Fruit fly (Drosophila melanogaster) whole organism, embryonic: ENCODE results near the gene superdeath.

Experiments used
- Asciz ChIP-seq: fragments of 200-800 bp; sonication (Bioruptor generic); optimal IDR thresholded peaks from 2 replicates; lab custom pipeline; 2017; ENCODE audit warnings: missing biosample characterization, mild to moderate bottlenecking, missing genetic modification characterization, missing genetic modification reagents
- CG11093 ChIP-seq: fragments of 200-800 bp; sonication (Bioruptor generic); IDR thresholded peaks from 3 replicates; pipeline ENCODE4 v1.3.6; 2022; ENCODE audit warnings: missing biosample characterization, missing genetic modification characterization
- CG12071 ChIP-seq: fragments of 200-800 bp; sonication (Bioruptor generic); optimal IDR thresholded peaks from 3 replicates; lab custom pipeline; 2018; ENCODE audit warnings: missing biosample characterization, mild to moderate bottlenecking, missing genetic modification characterization
- CG12155 ChIP-seq: fragments of 200-800 bp; sonication (Bioruptor generic); optimal IDR thresholded peaks from 3 replicates; lab custom pipeline; 2016; ENCODE audit warnings: missing biosample characterization, missing genetic modification characterization
- CG12391 ChIP-seq: fragments of 200-800 bp; sonication (Bioruptor generic); optimal IDR thresholded peaks from 3 replicates; lab custom pipeline; 2018; ENCODE audit warnings: missing biosample characterization, mild to moderate bottlenecking, missing genetic modification characterization, moderate library complexity
- CG13894 ChIP-seq: fragments of 200-800 bp; sonication (Bioruptor generic); optimal IDR thresholded peaks from 3 replicates; lab custom pipeline; 2018; ENCODE audit warnings: missing biosample characterization, mild to moderate bottlenecking, missing genetic modification characterization, moderate library complexity
- CG15011 ChIP-seq: fragments of 200-800 bp; sonication (Bioruptor generic); optimal IDR thresholded peaks from 3 replicates; lab custom pipeline; 2018; ENCODE audit warnings: missing biosample characterization, mild to moderate bottlenecking, missing genetic modification characterization
- CG15073 ChIP-seq: fragments of 200-800 bp; sonication (Bioruptor generic); optimal IDR thresholded peaks from 2 replicates; lab custom pipeline; 2016; ENCODE audit warnings: missing biosample characterization, missing genetic modification characterization
- CG15479 ChIP-seq: fragments of 200-800 bp; sonication (Bioruptor generic); optimal IDR thresholded peaks from 3 replicates; lab custom pipeline; 2019; ENCODE audit warnings: missing biosample characterization, mild to moderate bottlenecking, missing genetic modification characterization, moderate library complexity
- CG15514 ChIP-seq: fragments of 200-800 bp; sonication (Bioruptor generic); optimal IDR thresholded peaks from 3 replicates; lab custom pipeline; 2017; ENCODE audit warnings: missing biosample characterization, missing genetic modification characterization, mild to moderate bottlenecking, moderate library complexity, missing genetic modification reagents
- CG1602 ChIP-seq: fragments of 200-800 bp; sonication (Bioruptor generic); optimal IDR thresholded peaks from 3 replicates; lab custom pipeline; 2016; ENCODE audit warnings: missing biosample characterization, missing genetic modification characterization
- CG18476 ChIP-seq: fragments of 200-800 bp; sonication (Bioruptor generic); optimal IDR thresholded peaks from 2 replicates; lab custom pipeline; 2016; ENCODE audit warnings: missing biosample characterization, mild to moderate bottlenecking, missing genetic modification characterization
- CG2116 ChIP-seq: fragments of 200-800 bp; sonication (Bioruptor generic); optimal IDR thresholded peaks from 3 replicates; lab custom pipeline; 2018; ENCODE audit warnings: missing biosample characterization, mild to moderate bottlenecking, missing genetic modification characterization
- CG30020 ChIP-seq: fragments of 200-800 bp; optimal IDR thresholded peaks from 2 replicates; lab custom pipeline; 2019; ENCODE audit warnings: missing biosample characterization, mild to moderate bottlenecking, missing genetic modification characterization, moderate library complexity
- CG31365 ChIP-seq: fragments of 200-800 bp; sonication (Bioruptor generic); optimal IDR thresholded peaks from 2 replicates; lab custom pipeline; 2018; ENCODE audit warnings: missing biosample characterization, mild to moderate bottlenecking, missing genetic modification characterization
- CG32532 ChIP-seq: fragments of 200-800 bp; sonication (Bioruptor generic); IDR thresholded peaks from 2 replicates; pipeline ENCODE4 v1.3.6; 2022; ENCODE audit warnings: missing biosample characterization, missing genetic modification characterization
- CG32767 ChIP-seq: fragments of 200-800 bp; sonication (Bioruptor generic); IDR thresholded peaks from 2 replicates; pipeline ENCODE4 v1.3.6; 2022; ENCODE audit warnings: missing biosample characterization, missing genetic modification characterization
- CG42726 ChIP-seq: fragments of 200-800 bp; sonication (Bioruptor generic); IDR thresholded peaks from 2 replicates; pipeline ENCODE4 v1.3.6; 2022; ENCODE audit warnings: missing biosample characterization, missing genetic modification characterization; ENCODE audit not compliant: partially characterized antibody
- CG6813 ChIP-seq: fragments of 200-800 bp; sonication (Bioruptor generic); optimal IDR thresholded peaks from 2 replicates; lab custom pipeline; 2017; ENCODE audit warnings: missing biosample characterization, missing genetic modification characterization, mild to moderate bottlenecking, moderate library complexity, missing genetic modification reagents
- CG8290 ChIP-seq, 3 experiments: fragments of 200-800 bp; sonication (Bioruptor generic); optimal IDR thresholded peaks; 2 replicates each; lab custom pipeline; 2016 to 2019; ENCODE audit warnings: missing biosample characterization in 3 of 3, missing genetic modification characterization in 3 of 3, mild to moderate bottlenecking in 2 of 3, moderate library complexity in 1 of 3
- CG8478 ChIP-seq: fragments of >200 bp; optimal IDR thresholded peaks from 2 replicates; lab custom pipeline; 2018
- CG9876 ChIP-seq: fragments of 200-800 bp; sonication (Bioruptor generic); optimal IDR thresholded peaks from 2 replicates; lab custom pipeline; 2016; ENCODE audit warnings: missing biosample characterization, missing genetic modification characterization
- CG9932 ChIP-seq: fragments of 200-800 bp; sonication (Bioruptor generic); IDR thresholded peaks from 2 replicates; pipeline ENCODE4 v1.3.6; 2022; ENCODE audit warnings: missing biosample characterization, missing genetic modification characterization
- Camta ChIP-seq: fragments of 200-800 bp; sonication (Bioruptor generic); optimal IDR thresholded peaks from 2 replicates; lab custom pipeline; 2016; ENCODE audit warnings: missing biosample characterization, missing genetic modification characterization
- E2f2 ChIP-seq: fragments of 200-800 bp; sonication (Bioruptor generic); IDR thresholded peaks from 2 replicates; pipeline ENCODE4 v1.3.6; 2022; ENCODE audit warnings: missing biosample characterization, missing genetic modification characterization
- Hr51 ChIP-seq, 2 experiments: fragments of 200-800 bp; sonication (Bioruptor generic); optimal IDR thresholded peaks; 2 replicates in 1 of 2; 3 replicates in 1 of 2; lab custom pipeline; 2016 to 2018; ENCODE audit warnings: missing biosample characterization in 2 of 2, missing genetic modification characterization in 2 of 2, mild to moderate bottlenecking in 1 of 2, moderate library complexity in 1 of 2
- Nf-YC ChIP-seq: fragments of 200-800 bp; optimal IDR thresholded peaks from 3 replicates; lab custom pipeline; 2019; ENCODE audit warnings: missing biosample characterization, mild to moderate bottlenecking, missing genetic modification characterization, moderate library complexity
- TFAM ChIP-seq: fragments of 200-800 bp; sonication (Bioruptor generic); optimal IDR thresholded peaks from 2 replicates; lab custom pipeline; 2017; ENCODE audit warnings: missing biosample characterization, missing genetic modification characterization, inconsistent platforms
- al ChIP-seq: fragments of 200-800 bp; sonication (Bioruptor generic); IDR thresholded peaks from 2 replicates; pipeline ENCODE4 v1.3.6; 2022; ENCODE audit warnings: missing biosample characterization, missing genetic modification characterization
- caup ChIP-seq: fragments of 200-800 bp; sonication (Bioruptor generic); optimal IDR thresholded peaks from 3 replicates; lab custom pipeline; 2017; ENCODE audit warnings: missing biosample characterization, mild to moderate bottlenecking, missing genetic modification characterization, moderate library complexity; ENCODE audit not compliant: severe bottlenecking
- croc ChIP-seq: fragments of 200-800 bp; sonication (Bioruptor generic); conservative IDR thresholded peaks from 3 replicates; pipeline ENCODE4 v1.3.6; 2022; ENCODE audit warnings: missing biosample characterization, missing genetic modification characterization
- ewg ChIP-seq: fragments of 200-800 bp; sonication (Bioruptor generic); optimal IDR thresholded peaks from 3 replicates; lab custom pipeline; 2017; ENCODE audit warnings: mild to moderate bottlenecking, missing biosample characterization, missing genetic modification reagents, missing genetic modification characterization
- exex ChIP-seq: fragments of 200-800 bp; sonication (Bioruptor generic); optimal IDR thresholded peaks from 4 replicates; lab custom pipeline; 2018; ENCODE audit warnings: missing biosample characterization, mild to moderate bottlenecking, missing genetic modification characterization, moderate library complexity
- gsb ChIP-seq: fragments of 200-800 bp; sonication (Bioruptor generic); IDR thresholded peaks from 2 replicates; pipeline ENCODE4 v1.3.6; 2022; ENCODE audit warnings: missing biosample characterization, missing genetic modification characterization
- hbn ChIP-seq: fragments of 200-800 bp; sonication (Bioruptor generic); IDR thresholded peaks from 2 replicates; pipeline ENCODE4 v1.3.6; 2022; ENCODE audit warnings: missing biosample characterization, missing genetic modification characterization; ENCODE audit not compliant: partially characterized antibody
- jing ChIP-seq: fragments of 200-800 bp; sonication (Bioruptor generic); optimal IDR thresholded peaks from 2 replicates; lab custom pipeline; 2018; ENCODE audit warnings: missing biosample characterization, mild to moderate bottlenecking, missing genetic modification characterization
- knrl ChIP-seq: fragments of 200-800 bp; sonication (Bioruptor generic); IDR thresholded peaks from 3 replicates; pipeline ENCODE4 v1.3.6; 2022; ENCODE audit warnings: missing biosample characterization, missing genetic modification characterization; ENCODE audit not compliant: partially characterized antibody
- nom ChIP-seq: fragments of 200-800 bp; sonication (Bioruptor generic); optimal IDR thresholded peaks from 2 replicates; lab custom pipeline; 2017; ENCODE audit warnings: missing biosample characterization, missing genetic modification characterization, mild to moderate bottlenecking, moderate library complexity, missing genetic modification reagents
- pan ChIP-seq, 4 experiments: fragments of >200 bp in 3 of 4; fragments of 200-800 bp in 1 of 4; sonication (Bioruptor generic) in 1 of 4; optimal IDR thresholded peaks in 3 of 4; IDR thresholded peaks in 1 of 4; 2 replicates each; pipeline versions ENCODE4 v1.3.6 to Lab custom; 2017 to 2022; ENCODE audit warnings: missing biosample characterization in 2 of 4, missing genetic modification characterization in 2 of 4, mixed read lengths in 1 of 4
- prd ChIP-seq, 3 experiments: fragments of >200 bp in 2 of 3; fragments of 200-800 bp in 1 of 3; sonication (Bioruptor generic) in 1 of 3; optimal IDR thresholded peaks in 2 of 3; IDR thresholded peaks in 1 of 3; 2 replicates in 2 of 3; 3 replicates in 1 of 3; pipeline versions ENCODE4 v1.3.6 to Lab custom; 2017 to 2022; ENCODE audit warnings: missing biosample characterization in 1 of 3, missing genetic modification characterization in 1 of 3
- sima ChIP-seq: fragments of 200-800 bp; sonication (Bioruptor generic); optimal IDR thresholded peaks from 2 replicates; lab custom pipeline; 2016; ENCODE audit warnings: missing biosample characterization, missing genetic modification characterization
- sna ChIP-seq: fragments of 200-800 bp; sonication (Bioruptor generic); IDR thresholded peaks from 2 replicates; pipeline ENCODE4 v1.3.6; 2022; ENCODE audit warnings: missing biosample characterization, missing genetic modification characterization; ENCODE audit not compliant: partially characterized antibody
- tna ChIP-seq: fragments of 200-800 bp; sonication (Bioruptor generic); IDR thresholded peaks from 2 replicates; pipeline ENCODE4 v1.3.6; 2022; ENCODE audit warnings: missing biosample characterization, missing genetic modification characterization; ENCODE audit not compliant: partially characterized antibody
- trem ChIP-seq: fragments of 200-800 bp; optimal IDR thresholded peaks from 3 replicates; lab custom pipeline; 2019; ENCODE audit warnings: missing biosample characterization, mild to moderate bottlenecking, missing genetic modification characterization, moderate library complexity
- tup ChIP-seq: fragments of 200-800 bp; sonication (Bioruptor generic); optimal IDR thresholded peaks from 2 replicates; lab custom pipeline; 2016; ENCODE audit warnings: missing biosample characterization, mild to moderate bottlenecking, missing genetic modification characterization, moderate library complexity
- wor ChIP-seq: fragments of 200-800 bp; sonication (Bioruptor generic); IDR thresholded peaks from 2 replicates; pipeline ENCODE4 v1.3.6; 2022; ENCODE audit warnings: missing biosample characterization, missing genetic modification characterization
- zfh1 ChIP-seq: fragments of 200-800 bp; sonication (Bioruptor generic); IDR thresholded peaks from 3 replicates; pipeline ENCODE4 v1.3.6; 2022; ENCODE audit warnings: missing biosample characterization, missing genetic modification characterization

superdeath gene

DNA sequence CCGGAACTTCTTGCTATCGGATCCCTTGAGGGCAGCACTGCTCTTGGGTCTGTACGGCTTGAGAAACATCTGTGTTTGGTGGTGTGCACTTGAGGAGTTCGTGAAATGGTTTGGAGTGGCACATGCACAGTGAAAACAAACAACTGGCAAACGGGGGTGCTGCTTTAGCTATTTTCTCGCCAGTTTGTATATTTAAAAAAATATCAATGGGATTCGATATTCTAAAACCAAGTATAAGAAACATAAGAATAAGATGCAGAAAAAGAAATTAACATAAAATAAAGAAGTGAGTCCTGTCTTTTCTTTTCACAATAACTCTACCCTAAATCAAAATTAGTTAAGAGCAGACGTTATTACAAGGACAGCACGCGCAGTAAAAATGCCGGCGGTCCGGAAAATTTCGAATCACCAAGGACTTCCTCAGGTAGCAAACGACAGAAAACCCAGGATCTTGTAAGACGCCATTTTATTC is 13.2 kb downstream of the superdeath start, which contains the start of gene eIF2D (continued):
- TF ChIP-seq CG15479 (GFP tag; lab: Kevin White, UChicago) (peak; percentile 41), Camta (GFP tag; lab: Kevin White, UChicago) (peak; percentile 46), pan (optimal IDR thresholded peaks at IDR 0.05; lab: Kevin White, UChicago) (no peak), pan (GFP tag; optimal IDR thresholded peaks at IDR 0.05 in 1 of 2, IDR thresholded peaks at IDR 0.05 in 1 of 2) (peak in 1 of 2 experiments; percentile 72), sna (GFP tag; lab: Robert Waterston, UW) (no peak; the same call in 1 of the 2 replicates), CG2116 (GFP tag; lab: Kevin White, UChicago) (peak; percentile 40), nom (peak; percentile 20), Nf-YC (tag; lab: Kevin White, UChicago) (peak; percentile 50), zfh1 (GFP tag; lab: Robert Waterston, UW) (peak; percentile 56; the same call in 2 of the 3 replicates), gsb (GFP tag; lab: Robert Waterston, UW) (no peak), jing (GFP tag; lab: Kevin White, UChicago) (no peak), CG8478 (lab: Kevin White, UChicago) (no peak), CG15011 (GFP tag; lab: Kevin White, UChicago) (no peak), E2f2 (GFP tag; lab: Robert Waterston, UW) (peak; percentile 50; the same call in 1 of the 2 replicates), CG18476 (GFP tag; lab: Kevin White, UChicago) (peak; percentile 20), CG1602 (peak; percentile 22), CG31365 (tag; lab: Kevin White, UChicago) (no peak), hbn (GFP tag; lab: Robert Waterston, UW) (no peak), CG15514 (GFP tag; lab: Kevin White, UChicago) (peak; percentile 77), CG13894 (tag; lab: Kevin White, UChicago) (peak; percentile 26), tna (GFP tag; lab: Robert Waterston, UW) (no peak), caup (peak; percentile 68), CG8290 (GFP tag; optimal IDR thresholded peaks at IDR 0.05; lab: Kevin White, UChicago) (no peak), CG8290 (tag; optimal IDR thresholded peaks at IDR 0.05; lab: Kevin White, UChicago) (no peak), CG6813 (peak; percentile 59), wor (peak; percentile 19; the same call in 1 of the 2 replicates), sima (GFP tag; lab: Kevin White, UChicago) (no peak), trem (peak; percentile 50), CG42726 (GFP tag; lab: Robert Waterston, UW) (no peak), CG30020 (tag; lab: Kevin White, UChicago) (peak; percentile 20), tup (GFP tag; lab: Kevin White, UChicago) (no peak), CG15073 (GFP tag; lab: Kevin White, UChicago) (no peak), Hr51 (GFP tag; optimal IDR thresholded peaks at IDR 0.05; lab: Kevin White, UChicago) (peak in 1 of 2 experiments; percentile 67), knrl (GFP tag; lab: Robert Waterston, UW) (no peak), CG32532 (GFP tag; lab: Robert Waterston, UW) (peak; percentile 68), Asciz (no peak), prd (optimal IDR thresholded peaks at IDR 0.05; lab: Kevin White, UChicago) (no peak), prd (GFP tag; IDR thresholded peaks at IDR 0.05; lab: Robert Waterston, UW) (peak; percentile 58), TFAM (GFP tag; lab: Kevin White, UChicago) (no peak), exex (tag; lab: Kevin White, UChicago) (no peak), ewg (GFP tag; lab: Kevin White, UChicago) (peak; percentile 16), CG12071 (GFP tag; lab: Kevin White, UChicago) (no peak), CG11093 (GFP tag; lab: Robert Waterston, UW) (no peak), al (GFP tag; lab: Robert Waterston, UW) (peak; percentile 18; the same call in 1 of the 2 replicates), CG12155 (GFP tag; lab: Kevin White, UChicago) (peak; percentile 36), CG12391 (peak; percentile 71), CG9876 (GFP tag; lab: Kevin White, UChicago) (no peak), croc (no peak), CG32767 (GFP tag; lab: Robert Waterston, UW) (peak; percentile 17; the same call in 1 of the 2 replicates), CG9932 (GFP tag; lab: Robert Waterston, UW) (peak; percentile 62)
